Fruit fly (Drosophila melanogaster): ENCODE measurements around the gene Polr2H.

Polr2H gene

dm6 chr3L:21720869-21721268 lies 7.9 kb upstream of the Polr2H start:
- TF ChIP-seq CG8478 (optimal IDR thresholded peaks at IDR 0.05): no peak
- TF ChIP-seq pan (optimal IDR thresholded peaks at IDR 0.05): no peak
- TF ChIP-seq EcR (GFP tag; optimal IDR thresholded peaks at IDR 0.05): no peak
- no peak for TF ChIP-seq psq (optimal IDR thresholded peaks at IDR 0.05)
- no peak for TF ChIP-seq usp (GFP tag; optimal IDR thresholded peaks at IDR 0.05)
- no peak for TF ChIP-seq Dll (optimal IDR thresholded peaks at IDR 0.05)

- TF ChIP-seq Dll (optimal IDR thresholded peaks at IDR 0.05): no peak
- no peak for TF ChIP-seq usp (GFP tag; optimal IDR thresholded peaks at IDR 0.05)
- no peak for TF ChIP-seq psq (optimal IDR thresholded peaks at IDR 0.05)
- no peak for TF ChIP-seq CG8478 (optimal IDR thresholded peaks at IDR 0.05)
- no peak for TF ChIP-seq EcR (GFP tag; optimal IDR thresholded peaks at IDR 0.05)
- no peak for TF ChIP-seq pan (optimal IDR thresholded peaks at IDR 0.05)
Measured at dm6 chr3L:21727013-21727727, 1.6 kb upstream of the Polr2H start.

- no peak for TF ChIP-seq usp (GFP tag; optimal IDR thresholded peaks at IDR 0.05)
- no peak for TF ChIP-seq psq (optimal IDR thresholded peaks at IDR 0.05)
- TF ChIP-seq EcR (GFP tag; optimal IDR thresholded peaks at IDR 0.05): no peak
- no peak for TF ChIP-seq CG8478 (optimal IDR thresholded peaks at IDR 0.05)
- no peak for TF ChIP-seq pan (optimal IDR thresholded peaks at IDR 0.05)
- no peak for TF ChIP-seq Dll (optimal IDR thresholded peaks at IDR 0.05)
Measured at dm6 chr3L:21727728-21728124, 1.0 kb upstream of the Polr2H start.

dm6 chr3L:21730354-21730753 lies 1.6 kb downstream of the Polr2H start, which contains the start of gene CG14570:
TSS of gene CG14570 (minus strand) at chr3L:21730454.
- TF ChIP-seq pan (optimal IDR thresholded peaks at IDR 0.05): no peak
- no peak for TF ChIP-seq CG8478 (optimal IDR thresholded peaks at IDR 0.05)
- TF ChIP-seq psq (optimal IDR thresholded peaks at IDR 0.05): no peak
- no peak for TF ChIP-seq EcR (GFP tag; optimal IDR thresholded peaks at IDR 0.05)

- TF ChIP-seq psq (optimal IDR thresholded peaks at IDR 0.05) (no peak), EcR (GFP tag; optimal IDR thresholded peaks at IDR 0.05) (no peak), usp (GFP tag; optimal IDR thresholded peaks at IDR 0.05) (no peak), CG8478 (optimal IDR thresholded peaks at IDR 0.05) (no peak)
Measured at dm6 chr3L:21731104-21731600, 2.4 kb downstream of the Polr2H start, which contains the start of gene CG14569. TSS of gene CG14569 (minus strand) at chr3L:21731550.

dm6 chr3L:21733387-21733786 lies 4.7 kb downstream of the Polr2H start, which contains the start of gene CG14568:
TSS of gene CG14568 (minus strand) at chr3L:21733487.
- TF ChIP-seq usp (GFP tag; optimal IDR thresholded peaks at IDR 0.05) (no peak), psq (optimal IDR thresholded peaks at IDR 0.05) (no peak)

- no peak for TF ChIP-seq psq (optimal IDR thresholded peaks at IDR 0.05)
- no peak for TF ChIP-seq CG8478 (optimal IDR thresholded peaks at IDR 0.05)
Measured at dm6 chr3L:21733799-21734198, 5.1 kb downstream of the Polr2H start, which contains the start of gene CG14573. TSS of gene CG14573 (plus strand) at chr3L:21734099.

- no peak for TF ChIP-seq usp (GFP tag; optimal IDR thresholded peaks at IDR 0.05)
Measured at dm6 chr3L:21738175-21739016, 9.7 kb downstream of the Polr2H start, which contains the start of gene CG14567. TSS of gene CG14567 (minus strand) at chr3L:21738430.

dm6 chr3L:21739017-21739730 lies 10.4 kb downstream of the Polr2H start:
- TF ChIP-seq pan (optimal IDR thresholded peaks at IDR 0.05): no peak
- no peak for TF ChIP-seq CG8478 (optimal IDR thresholded peaks at IDR 0.05)
- TF ChIP-seq usp (GFP tag; optimal IDR thresholded peaks at IDR 0.05): no peak
- no peak for TF ChIP-seq Dll (optimal IDR thresholded peaks at IDR 0.05)
- TF ChIP-seq psq (optimal IDR thresholded peaks at IDR 0.05): no peak
- TF ChIP-seq EcR (GFP tag; optimal IDR thresholded peaks at IDR 0.05): no peak

dm6 chr3L:21740209-21740608 lies 11.5 kb downstream of the Polr2H start, which contains the start of gene CG14566:
TSS of gene CG14566 (minus strand) at chr3L:21740309.
- TF ChIP-seq psq (optimal IDR thresholded peaks at IDR 0.05) (no peak), pan (optimal IDR thresholded peaks at IDR 0.05) (no peak), CG8478 (optimal IDR thresholded peaks at IDR 0.05) (no peak), usp (GFP tag; optimal IDR thresholded peaks at IDR 0.05) (no peak), Dll (optimal IDR thresholded peaks at IDR 0.05) (no peak), EcR (GFP tag; optimal IDR thresholded peaks at IDR 0.05) (no peak)

- no peak for TF ChIP-seq CG8478 (optimal IDR thresholded peaks at IDR 0.05)
- TF ChIP-seq usp (GFP tag; optimal IDR thresholded peaks at IDR 0.05): no peak
- TF ChIP-seq Dll (optimal IDR thresholded peaks at IDR 0.05): no peak
Measured at dm6 chr3L:21741234-21741633, 12.5 kb downstream of the Polr2H start, which contains the start of gene CG14572. TSS of gene CG14572 (plus strand) at chr3L:21741534.

dm6 chr3L:21744169-21744568 lies 15.4 kb downstream of the Polr2H start, which contains the start of gene CG14565:
TSS of gene CG14565 (minus strand) at chr3L:21744269.
- TF ChIP-seq psq (optimal IDR thresholded peaks at IDR 0.05) (no peak), EcR (GFP tag; optimal IDR thresholded peaks at IDR 0.05) (no peak), pan (optimal IDR thresholded peaks at IDR 0.05) (no peak), CG8478 (optimal IDR thresholded peaks at IDR 0.05) (no peak), Dll (optimal IDR thresholded peaks at IDR 0.05) (no peak), usp (GFP tag; optimal IDR thresholded peaks at IDR 0.05) (no peak)

Measured in whole organism.